Worm (Caenorhabditis elegans) whole organism, mixed stage, embryonic: ENCODE results near the gene F39G3.4.

Experiments used
- M03D4.4 ChIP-seq: sonication (generic microtip); optimal IDR thresholded peaks from 2 replicates; lab custom pipeline; 2017; ENCODE audit warnings: mild to moderate bottlenecking, missing genetic modification characterization, missing compliant biosample characterization
- bed-3 ChIP-seq: fragments of 200-800 bp; sonication (Bioruptor generic); optimal IDR thresholded peaks from 3 replicates; lab custom pipeline; 2018; ENCODE audit warnings: mild to moderate bottlenecking, missing genetic modification characterization, moderate library complexity, missing compliant biosample characterization
- ceh-39 ChIP-seq: fragments of 150-350 bp; optimal IDR thresholded peaks from 2 replicates; lab custom pipeline; 2014; ENCODE audit warnings: missing biosample characterization, missing genetic modification characterization
- ceh-43 ChIP-seq: fragments of 200-800 bp; sonication (Bioruptor generic); optimal IDR thresholded peaks from 2 replicates; lab custom pipeline; 2018; ENCODE audit warnings: mild to moderate bottlenecking, missing genetic modification characterization, moderate library complexity, missing compliant biosample characterization
- ceh-83 ChIP-seq: fragments of 200-800 bp; sonication (Bioruptor generic); optimal IDR thresholded peaks from 2 replicates; lab custom pipeline; 2018; ENCODE audit warnings: mild to moderate bottlenecking, missing genetic modification characterization, missing compliant biosample characterization
- ces-1 ChIP-seq: fragments of 150-350 bp; optimal IDR thresholded peaks from 2 replicates; lab custom pipeline; 2014; ENCODE audit warnings: missing biosample characterization, missing genetic modification reagents, missing genetic modification characterization
- cnd-1 ChIP-seq: fragments of 200-800 bp; sonication (Bioruptor generic); optimal IDR thresholded peaks from 2 replicates; lab custom pipeline; 2018; ENCODE audit warnings: mild to moderate bottlenecking, missing genetic modification characterization, missing compliant biosample characterization
- drap-1 ChIP-seq: fragments of 200-800 bp; sonication (Bioruptor generic); optimal IDR thresholded peaks from 3 replicates; lab custom pipeline; 2018; ENCODE audit warnings: mild to moderate bottlenecking, missing genetic modification characterization, missing compliant biosample characterization
- elt-1 ChIP-seq: sonication (generic microtip); optimal IDR thresholded peaks from 2 replicates; lab custom pipeline; 2017; ENCODE audit warnings: missing genetic modification characterization, mild to moderate bottlenecking, missing compliant biosample characterization, antibody characterized with exemption, moderate library complexity, borderline replicate concordance; ENCODE audit not compliant: insufficient read depth
- elt-3 ChIP-seq: fragments of 150-350 bp; optimal IDR thresholded peaks from 2 replicates; lab custom pipeline; 2014; ENCODE audit warnings: missing biosample characterization, missing genetic modification characterization
- flh-1 ChIP-seq: fragments of 200-800 bp; sonication (Bioruptor generic); optimal IDR thresholded peaks from 2 replicates; lab custom pipeline; 2018; ENCODE audit warnings: mild to moderate bottlenecking, missing genetic modification characterization, moderate library complexity, missing compliant biosample characterization
- lin-13 ChIP-seq: fragments of 150-350 bp; optimal IDR thresholded peaks from 2 replicates; lab custom pipeline; 2014; ENCODE audit warnings: missing biosample characterization, missing genetic modification characterization
- lin-32 ChIP-seq: fragments of 200-800 bp; sonication (Bioruptor generic); optimal IDR thresholded peaks from 2 replicates; lab custom pipeline; 2018; ENCODE audit warnings: mild to moderate bottlenecking, missing genetic modification characterization, missing compliant biosample characterization
- lsy-2 ChIP-seq: fragments of 150-350 bp; optimal IDR thresholded peaks from 2 replicates; lab custom pipeline; 2014; ENCODE audit warnings: missing biosample characterization, missing genetic modification characterization
- mab-5 ChIP-seq: fragments of 150-350 bp; optimal IDR thresholded peaks from 2 replicates; lab custom pipeline; 2014; ENCODE audit warnings: missing biosample characterization, missing genetic modification characterization
- mep-1 ChIP-seq: fragments of 150-350 bp; optimal IDR thresholded peaks from 2 replicates; lab custom pipeline; 2017; ENCODE audit warnings: missing biosample characterization, missing genetic modification reagents, missing genetic modification characterization, inconsistent platforms
- mls-2 ChIP-seq: sonication (generic microtip); optimal IDR thresholded peaks from 2 replicates; lab custom pipeline; 2016; ENCODE audit warnings: mild to moderate bottlenecking, missing genetic modification characterization, moderate library complexity, missing compliant biosample characterization
- nhr-2 ChIP-seq: fragments of 150-350 bp; optimal IDR thresholded peaks from 2 replicates; lab custom pipeline; 2014; ENCODE audit warnings: missing biosample characterization, missing genetic modification characterization
- nhr-237 ChIP-seq: fragments of 150-350 bp; optimal IDR thresholded peaks from 2 replicates; lab custom pipeline; 2014; ENCODE audit warnings: missing biosample characterization, missing genetic modification characterization
- nhr-28 ChIP-seq: fragments of 150-350 bp; optimal IDR thresholded peaks from 2 replicates; lab custom pipeline; 2014; ENCODE audit warnings: missing biosample characterization, missing genetic modification characterization
- nhr-76 ChIP-seq: sonication (generic microtip); optimal IDR thresholded peaks from 2 replicates; lab custom pipeline; 2017; ENCODE audit warnings: missing biosample characterization, missing genetic modification characterization
- pha-4 ChIP-seq: fragments of 150-350 bp; optimal IDR thresholded peaks from 2 replicates; lab custom pipeline; 2018; ENCODE audit warnings: missing biosample characterization, missing genetic modification reagents, missing genetic modification characterization
- sem-2 ChIP-seq: fragments of 200-800 bp; sonication (Bioruptor generic); optimal IDR thresholded peaks from 2 replicates; lab custom pipeline; 2018; ENCODE audit warnings: mild to moderate bottlenecking, missing genetic modification characterization, missing compliant biosample characterization
- snpc-4 ChIP-seq: fragments of 150-350 bp; optimal IDR thresholded peaks from 2 replicates; lab custom pipeline; 2014; ENCODE audit warnings: missing biosample characterization, missing genetic modification characterization
- sptf-1 ChIP-seq: sonication (generic microtip); optimal IDR thresholded peaks from 2 replicates; lab custom pipeline; 2017; ENCODE audit warnings: mild to moderate bottlenecking, missing genetic modification characterization, moderate library complexity, missing compliant biosample characterization
- tbx-8 ChIP-seq: fragments of 200-800 bp; sonication (Bioruptor generic); optimal IDR thresholded peaks from 2 replicates; lab custom pipeline; 2018; ENCODE audit warnings: mild to moderate bottlenecking, missing genetic modification characterization, moderate library complexity, missing compliant biosample characterization
- unc-120 ChIP-seq: sonication (generic microtip); optimal IDR thresholded peaks from 2 replicates; lab custom pipeline; 2017; ENCODE audit warnings: missing genetic modification characterization, missing compliant biosample characterization; ENCODE audit not compliant: poor library complexity, severe bottlenecking
- unc-39 ChIP-seq: fragments of 150-350 bp; optimal IDR thresholded peaks from 2 replicates; lab custom pipeline; 2014; ENCODE audit warnings: missing biosample characterization, missing genetic modification characterization
- unc-62 ChIP-seq: fragments of 150-350 bp; optimal IDR thresholded peaks from 2 replicates; lab custom pipeline; 2014; ENCODE audit warnings: missing biosample characterization, missing genetic modification reagents, missing genetic modification characterization
- zip-8 ChIP-seq: fragments of 150-350 bp; optimal IDR thresholded peaks from 2 replicates; lab custom pipeline; 2014; ENCODE audit warnings: missing biosample characterization, missing genetic modification characterization
- ztf-11 ChIP-seq: fragments of 150-350 bp; optimal IDR thresholded peaks from 2 replicates; lab custom pipeline; 2014; ENCODE audit warnings: missing biosample characterization, missing genetic modification characterization

Gene F39G3.4

ce11 chrV:4733952-4734351 lies 9.4 kb downstream of the F39G3.4 start:
- TF ChIP-seq ces-1 (no peak), sem-2 (no peak), lsy-2 (no peak), ceh-83 (peak; percentile 27), bed-3 (GFP tag; lab: Kevin White, UChicago) (no peak), flh-1 (GFP tag; lab: Kevin White, UChicago) (no peak)

- TF ChIP-seq unc-120 (tag; lab: Kevin White, UChicago) (no peak), flh-1 (GFP tag; lab: Kevin White, UChicago) (no peak), elt-3 (tag; lab: Kevin White, UChicago) (no peak), mab-5 (no peak), elt-1 (tag; lab: Kevin White, UChicago) (no peak), lin-32 (GFP tag; lab: Kevin White, UChicago) (no peak), M03D4.4 (tag; lab: Kevin White, UChicago) (no peak), unc-39 (tag; lab: Kevin White, UChicago) (no peak), pha-4 (tag; lab: Kevin White, UChicago) (no peak), ceh-39 (tag; lab: Kevin White, UChicago) (no peak)
These were observed 10.1 kb downstream of the F39G3.4 start for ce11 chrV:4734608-4735007.

ce11 chrV:4737727-4738126 lies 13.2 kb downstream of the F39G3.4 start, which contains the start of gene F39G3.2:
TSS of gene F39G3.2 (plus strand) at chrV:4737831.
- no peak for TF ChIP-seq elt-1 (tag; lab: Kevin White, UChicago)

ce11 chrV:4742190-4742589 lies 17.6 kb downstream of the F39G3.4 start, which contains the start of gene ugt-61:
TSS of gene ugt-61 (plus strand) at chrV:4742422.
- no peak for TF ChIP-seq flh-1 (GFP tag; lab: Kevin White, UChicago)
- no peak for TF ChIP-seq nhr-28 (tag; lab: Kevin White, UChicago)
- TF ChIP-seq zip-8 = no peak
- TF ChIP-seq tbx-8 = no peak
- TF ChIP-seq mab-5 = no peak
- TF ChIP-seq lin-32 (GFP tag; lab: Kevin White, UChicago) = no peak
- no peak for TF ChIP-seq sptf-1 (tag; lab: Kevin White, UChicago)
- TF ChIP-seq cnd-1 (tag; lab: Kevin White, UChicago) = no peak
- TF ChIP-seq ceh-43 (GFP tag; lab: Kevin White, UChicago) = no peak
- TF ChIP-seq nhr-76 (tag; lab: Kevin White, UChicago) = no peak
- TF ChIP-seq drap-1 = no peak
- TF ChIP-seq ztf-11 (tag; lab: Kevin White, UChicago) = no peak
- TF ChIP-seq mep-1 (tag; lab: Kevin White, UChicago) = no peak
- no peak for TF ChIP-seq nhr-2 (tag; lab: Kevin White, UChicago)

ce11 chrV:4745269-4745668 lies 20.7 kb downstream of the F39G3.4 start, which contains the start of gene C18G1.7:
TSS of gene C18G1.7 (plus strand) at chrV:4745569.
- TF ChIP-seq nhr-28 (tag; lab: Kevin White, UChicago) = no peak
- TF ChIP-seq tbx-8 = no peak
- TF ChIP-seq ztf-11 (tag; lab: Kevin White, UChicago) = no peak
- no peak for TF ChIP-seq lin-32 (GFP tag; lab: Kevin White, UChicago)
- no peak for TF ChIP-seq elt-1 (tag; lab: Kevin White, UChicago)
- TF ChIP-seq ceh-83 = no peak
- no peak for TF ChIP-seq mls-2 (tag; lab: Kevin White, UChicago)
- no peak for TF ChIP-seq lsy-2
- no peak for TF ChIP-seq flh-1 (GFP tag; lab: Kevin White, UChicago)
- no peak for TF ChIP-seq ceh-43 (GFP tag; lab: Kevin White, UChicago)
- no peak for TF ChIP-seq bed-3 (GFP tag; lab: Kevin White, UChicago)
- no peak for TF ChIP-seq drap-1
- no peak for TF ChIP-seq snpc-4
- TF ChIP-seq unc-62 (GFP tag; lab: Kevin White, UChicago) = no peak
- TF ChIP-seq lin-13 (tag; lab: Kevin White, UChicago) = no peak
- TF ChIP-seq nhr-237 (tag; lab: Kevin White, UChicago) = no peak
- no peak for TF ChIP-seq pha-4 (tag; lab: Kevin White, UChicago)
- TF ChIP-seq nhr-76 (tag; lab: Kevin White, UChicago) = no peak
